Fruit fly (Drosophila melanogaster) whole organism: Measurements from ENCODE around the gene CG32026.
A peak's percentile ranks its signal among the peaks of the same experiment; 100 is the strongest.

Source experiments
- CG8478 ChIP-seq: fragments of >200 bp; optimal IDR thresholded peaks from 2 replicates; lab custom pipeline; 2018; ENCODE audit warnings: inconsistent platforms
- Dll ChIP-seq: fragments of >200 bp; optimal IDR thresholded peaks from 2 replicates; lab custom pipeline; 2017
- EcR ChIP-seq, 2 experiments: fragments of >200 bp; optimal IDR thresholded peaks; 2 replicates each; lab custom pipeline; 2017; ENCODE audit warnings: missing biosample characterization in 2 of 2, missing genetic modification characterization in 2 of 2, missing genetic modification reagents in 2 of 2
- pan ChIP-seq: fragments of >200 bp; optimal IDR thresholded peaks from 2 replicates; lab custom pipeline; 2017
- psq ChIP-seq: fragments of >200 bp; optimal IDR thresholded peaks from 2 replicates; lab custom pipeline; 2017
- usp ChIP-seq: fragments of >200 bp; optimal IDR thresholded peaks from 2 replicates; lab custom pipeline; 2017; ENCODE audit warnings: missing biosample characterization, missing genetic modification characterization, mixed read lengths

The CG32026 gene

dm6 chr3L:8842359-8842758 is 6.1 kb downstream of the CG32026 start:
- TF ChIP-seq usp, result no peak
- TF ChIP-seq Dll (lab: Kevin White, UChicago), result no peak
- TF ChIP-seq pan, result no peak
- no peak for TF ChIP-seq psq
- no peak for TF ChIP-seq EcR (GFP tag; optimal IDR thresholded peaks at IDR 0.05; lab: Kevin White, UChicago)
- no peak for TF ChIP-seq CG8478 (lab: Kevin White, UChicago)

- TF ChIP-seq Dll (lab: Kevin White, UChicago) (no peak), EcR (GFP tag; optimal IDR thresholded peaks at IDR 0.05; lab: Kevin White, UChicago) (no peak), pan (no peak)
Measured at dm6 chr3L:8849817-8850216, 13.6 kb downstream of the CG32026 start.

dm6 chr3L:8850784-8851704 is 14.8 kb downstream of the CG32026 start:
- TF ChIP-seq EcR (GFP tag; optimal IDR thresholded peaks at IDR 0.05; lab: Kevin White, UChicago) (no peak), Dll (lab: Kevin White, UChicago) (no peak), pan (no peak), CG8478 (lab: Kevin White, UChicago) (no peak), usp (no peak), psq (no peak)

- no peak for TF ChIP-seq Dll (lab: Kevin White, UChicago)
- no peak for TF ChIP-seq CG8478 (lab: Kevin White, UChicago)
- no peak for TF ChIP-seq EcR (GFP tag; optimal IDR thresholded peaks at IDR 0.05; lab: Kevin White, UChicago)
- no peak for TF ChIP-seq psq
- no peak for TF ChIP-seq usp
- TF ChIP-seq pan, result no peak
Measured at dm6 chr3L:8851950-8852349, 15.7 kb downstream of the CG32026 start.

- TF ChIP-seq usp (no peak), Dll (lab: Kevin White, UChicago) (no peak), psq (no peak), pan (no peak), CG8478 (lab: Kevin White, UChicago) (no peak), EcR (GFP tag; optimal IDR thresholded peaks at IDR 0.05; lab: Kevin White, UChicago) (no peak)
Measured at dm6 chr3L:8852907-8853306, 16.6 kb downstream of the CG32026 start.

- no peak for TF ChIP-seq usp
Measured at dm6 chr3L:8853382-8853781, 17.1 kb downstream of the CG32026 start.

dm6 chr3L:8855262-8855661 is 19.0 kb downstream of the CG32026 start:
- no peak for TF ChIP-seq pan
- TF ChIP-seq psq, result no peak
- peak in 1 of 2 experiments; percentile 33 for TF ChIP-seq EcR (GFP tag; optimal IDR thresholded peaks at IDR 0.05; lab: Kevin White, UChicago)
- TF ChIP-seq Dll (lab: Kevin White, UChicago), result no peak
- TF ChIP-seq usp, result no peak
- TF ChIP-seq CG8478 (lab: Kevin White, UChicago), result no peak

- TF ChIP-seq pan, result no peak
- TF ChIP-seq EcR (GFP tag; optimal IDR thresholded peaks at IDR 0.05; lab: Kevin White, UChicago), result no peak
- no peak for TF ChIP-seq CG8478 (lab: Kevin White, UChicago)
- TF ChIP-seq psq, result no peak
- TF ChIP-seq Dll (lab: Kevin White, UChicago), result no peak
- TF ChIP-seq usp, result no peak
Measured at dm6 chr3L:8856875-8857274, 20.6 kb downstream of the CG32026 start.

- TF ChIP-seq EcR (GFP tag; optimal IDR thresholded peaks at IDR 0.05; lab: Kevin White, UChicago) (no peak), usp (no peak), pan (no peak), CG8478 (lab: Kevin White, UChicago) (no peak), psq (no peak), Dll (lab: Kevin White, UChicago) (no peak)
Measured at dm6 chr3L:8857648-8858362, 21.5 kb downstream of the CG32026 start.

dm6 chr3L:8859936-8860335 is 23.7 kb downstream of the CG32026 start:
- TF ChIP-seq psq (no peak), EcR (GFP tag; optimal IDR thresholded peaks at IDR 0.05; lab: Kevin White, UChicago) (no peak), CG8478 (lab: Kevin White, UChicago) (no peak), pan (no peak), Dll (lab: Kevin White, UChicago) (no peak), usp (no peak)

dm6 chr3L:8860746-8861145 is 24.5 kb downstream of the CG32026 start:
- TF ChIP-seq psq, result no peak
- TF ChIP-seq pan, result no peak
- TF ChIP-seq usp, result no peak
- no peak for TF ChIP-seq EcR (GFP tag; optimal IDR thresholded peaks at IDR 0.05; lab: Kevin White, UChicago)
- no peak for TF ChIP-seq Dll (lab: Kevin White, UChicago)
- TF ChIP-seq CG8478 (lab: Kevin White, UChicago), result no peak

- no peak for TF ChIP-seq Dll (lab: Kevin White, UChicago)
- TF ChIP-seq pan, result no peak
- TF ChIP-seq CG8478 (lab: Kevin White, UChicago), result no peak
- TF ChIP-seq EcR (GFP tag; optimal IDR thresholded peaks at IDR 0.05; lab: Kevin White, UChicago), result no peak
- no peak for TF ChIP-seq usp
- no peak for TF ChIP-seq psq
Measured at dm6 chr3L:8865185-8865584, 28.9 kb downstream of the CG32026 start.

- TF ChIP-seq pan (no peak), EcR (GFP tag; optimal IDR thresholded peaks at IDR 0.05; lab: Kevin White, UChicago) (no peak), usp (no peak), Dll (lab: Kevin White, UChicago) (no peak), psq (no peak), CG8478 (lab: Kevin White, UChicago) (no peak)
Measured at dm6 chr3L:8869326-8869725, 33.1 kb downstream of the CG32026 start.
